Fruit fly (Drosophila melanogaster): ENCODE results near the gene CG7458.

DNA sequence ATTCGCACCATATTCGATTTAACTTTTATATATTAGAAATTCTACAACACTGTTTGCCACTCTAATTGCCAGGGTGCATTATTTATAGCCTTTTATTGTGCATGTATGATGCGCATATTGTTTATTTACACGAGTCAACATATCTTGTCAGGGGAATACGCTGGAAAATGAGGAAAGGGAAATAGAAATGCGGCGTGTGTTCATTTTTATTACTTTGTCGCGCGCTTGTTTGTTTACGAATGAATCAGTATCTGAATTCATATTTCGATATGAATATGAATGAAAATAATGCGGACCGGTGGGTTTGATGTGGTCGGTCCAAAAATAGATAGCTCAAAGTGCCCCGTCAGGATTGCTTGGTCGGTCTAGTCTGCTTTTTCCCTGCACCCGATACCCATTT is 51.2 kb downstream of the CG7458 start:
- TF ChIP-seq CrebA (GFP tag; optimal IDR thresholded peaks at IDR 0.05; ENCODE audit: borderline replicate concordance) (no peak), sage (GFP tag; optimal IDR thresholded peaks at IDR 0.05) (no peak), Hnf4 (GFP tag; optimal IDR thresholded peaks at IDR 0.05) (no peak), Vsx2 (GFP tag; optimal IDR thresholded peaks at IDR 0.05; ENCODE audit: partially characterized antibody) (no peak), usp (GFP tag; optimal IDR thresholded peaks at IDR 0.05) (no peak), Abd-B (GFP tag; optimal IDR thresholded peaks at IDR 0.05) (no peak), h (GFP tag; optimal IDR thresholded peaks at IDR 0.05) (no peak), Rel (GFP tag; optimal IDR thresholded peaks at IDR 0.05) (no peak), Rel (tag; optimal IDR thresholded peaks at IDR 0.05) (no peak), Mio (GFP tag; optimal IDR thresholded peaks at IDR 0.05) (no peak), pan (optimal IDR thresholded peaks at IDR 0.05) (no peak)
